Worm (Caenorhabditis elegans): ENCODE results near the gene T02G5.14.

ce11 chrII:7122661-7123418 lies 38.7 kb downstream of the T02G5.14 start, which contains the start of gene F10E7.11:
- no peak for TF ChIP-seq flt-1 (GFP tag; IDR thresholded peaks at IDR 0.05)
- TF ChIP-seq med-1 (GFP tag; optimal IDR thresholded peaks at IDR 0.05; ENCODE audit: insufficient read depth), result no peak
- TF ChIP-seq ref-1 (GFP tag; conservative IDR thresholded peaks at IDR 0.05), result no peak
- no peak for TF ChIP-seq T22C8.4 (GFP tag; IDR thresholded peaks at IDR 0.05)
- no peak for TF ChIP-seq ztf-29 (GFP tag; IDR thresholded peaks at IDR 0.05)
- TF ChIP-seq klf-2 (GFP tag; conservative IDR thresholded peaks at IDR 0.05), result no peak
- no peak for TF ChIP-seq tab-1 (GFP tag; IDR thresholded peaks at IDR 0.05)

All from whole organism, midembryonic.